Worm (Caenorhabditis elegans): Measurements from ENCODE around the gene Y105C5A.1274.
"Not testable (repeated sequence)": the region's sequence is repeated elsewhere in the genome, so short reads cannot be mapped to it uniquely, and the experiment has no call there.

Y105C5A.1274 gene

ce11 chrIV:15681445-15681844, 46.9 kb downstream of the Y105C5A.1274 start, which contains the start of gene Y105C5A.26:
Y105C5A.26 (minus strand) TSS chrIV:15681545.
- not testable (repeated sequence) for TF ChIP-seq ref-1 (GFP tag; conservative IDR thresholded peaks at IDR 0.05); med-1 (GFP tag; optimal IDR thresholded peaks at IDR 0.05; ENCODE audit: insufficient read depth); ztf-23 (GFP tag; IDR thresholded peaks at IDR 0.05)

ce11 chrIV:15684521-15684920, 50.0 kb downstream of the Y105C5A.1274 start:
- TF ChIP-seq med-1 (GFP tag; optimal IDR thresholded peaks at IDR 0.05; ENCODE audit: insufficient read depth) (no peak), tab-1 (GFP tag; IDR thresholded peaks at IDR 0.05) (no peak), ztf-23 (GFP tag; IDR thresholded peaks at IDR 0.05) (no peak), flt-1 (GFP tag; IDR thresholded peaks at IDR 0.05) (no peak), ref-1 (GFP tag; conservative IDR thresholded peaks at IDR 0.05) (no peak), cog-1 (tag; optimal IDR thresholded peaks at IDR 0.05) (no peak), klf-2 (GFP tag; conservative IDR thresholded peaks at IDR 0.05) (no peak), T22C8.4 (GFP tag; IDR thresholded peaks at IDR 0.05) (no peak), ztf-29 (GFP tag; IDR thresholded peaks at IDR 0.05) (no peak)
